Fruit fly (Drosophila melanogaster) whole organism, embryonic: ENCODE measurements around the gene Nepl9.
A peak's percentile ranks its signal among the peaks of the same experiment; 100 is the strongest.

Source experiments
- CG10431 ChIP-seq: fragments of 200-800 bp; sonication (Bioruptor generic); optimal IDR thresholded peaks from 3 replicates; lab custom pipeline; 2018; ENCODE audit warnings: missing biosample characterization, mild to moderate bottlenecking, missing genetic modification characterization
- CG10462 ChIP-seq: fragments of 200-800 bp; sonication (Bioruptor generic); optimal IDR thresholded peaks from 2 replicates; lab custom pipeline; 2016; ENCODE audit warnings: missing biosample characterization, missing genetic modification characterization
- CG18476 ChIP-seq: fragments of 200-800 bp; sonication (Bioruptor generic); optimal IDR thresholded peaks from 2 replicates; lab custom pipeline; 2016; ENCODE audit warnings: missing biosample characterization, mild to moderate bottlenecking, missing genetic modification characterization
- CG7963 ChIP-seq: fragments of 200-800 bp; sonication (Bioruptor generic); IDR thresholded peaks from 3 replicates; pipeline ENCODE4 v1.3.6; 2022; ENCODE audit warnings: missing biosample characterization, missing genetic modification characterization; ENCODE audit not compliant: partially characterized antibody
- CG9876 ChIP-seq: fragments of 200-800 bp; sonication (Bioruptor generic); optimal IDR thresholded peaks from 2 replicates; lab custom pipeline; 2016; ENCODE audit warnings: missing biosample characterization, missing genetic modification characterization
- Drgx ChIP-seq: fragments of 200-800 bp; sonication (Bioruptor generic); IDR thresholded peaks from 2 replicates; pipeline ENCODE4 v1.3.6; 2022; ENCODE audit warnings: missing biosample characterization, missing genetic modification characterization
- Gug ChIP-seq: fragments of 200-800 bp; sonication (Bioruptor generic); IDR thresholded peaks from 4 replicates; pipeline ENCODE4 v1.3.6; 2022; ENCODE audit warnings: missing biosample characterization, missing genetic modification characterization
- Usf ChIP-seq: fragments of 200-800 bp; sonication (Bioruptor generic); optimal IDR thresholded peaks from 2 replicates; lab custom pipeline; 2017; ENCODE audit warnings: missing genotype, missing biosample characterization, missing genetic modification characterization
- caup ChIP-seq: fragments of 200-800 bp; sonication (Bioruptor generic); optimal IDR thresholded peaks from 3 replicates; lab custom pipeline; 2017; ENCODE audit warnings: missing biosample characterization, mild to moderate bottlenecking, missing genetic modification characterization, moderate library complexity; ENCODE audit not compliant: severe bottlenecking
- danr ChIP-seq: fragments of 200-800 bp; sonication (Bioruptor generic); IDR thresholded peaks from 2 replicates; pipeline ENCODE4 v1.3.6; 2022; ENCODE audit warnings: missing biosample characterization, missing genetic modification characterization
- seq ChIP-seq: fragments of 200-800 bp; sonication (Bioruptor generic); IDR thresholded peaks from 2 replicates; pipeline ENCODE4 v1.3.6; 2022; ENCODE audit warnings: missing biosample characterization, missing genetic modification characterization
- sima ChIP-seq: fragments of 200-800 bp; sonication (Bioruptor generic); optimal IDR thresholded peaks from 2 replicates; lab custom pipeline; 2016; ENCODE audit warnings: missing biosample characterization, missing genetic modification characterization

DNA sequence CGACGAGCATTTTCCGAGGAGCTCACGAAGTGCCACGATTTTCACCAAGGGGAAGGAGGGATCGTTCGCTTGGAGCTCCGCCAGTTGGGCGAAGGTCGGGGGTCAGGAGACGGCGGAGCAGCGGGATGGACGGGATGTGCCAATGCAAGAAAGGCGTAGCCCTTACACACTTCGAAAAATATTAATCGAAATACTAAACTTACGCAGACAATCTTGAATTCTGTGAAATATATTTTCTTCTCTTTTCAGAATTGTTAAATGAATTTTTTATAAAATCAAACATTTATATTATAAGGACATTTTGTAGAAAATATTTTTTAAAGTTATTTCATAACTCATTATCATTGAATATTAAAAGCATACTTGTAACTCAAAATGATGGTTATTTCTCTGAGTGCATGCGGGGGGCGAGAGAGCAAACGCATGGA lies 31.9 kb upstream of the Nepl9 start:
- TF ChIP-seq seq (GFP tag; lab: Robert Waterston, UW) (no peak; the same call in 1 of the 2 replicates), danr (GFP tag; lab: Robert Waterston, UW) (no peak), CG9876 (GFP tag; lab: Kevin White, UChicago) (no peak), CG10431 (GFP tag; lab: Kevin White, UChicago) (no peak), CG10462 (no peak), Drgx (GFP tag; lab: Robert Waterston, UW) (peak; percentile 23; the same call in 1 of the 2 replicates), Gug (GFP tag; lab: Robert Waterston, UW) (no peak), Usf (no peak), caup (GFP tag; lab: Kevin White, UChicago) (no peak), CG7963 (GFP tag; lab: Robert Waterston, UW) (no peak), CG18476 (GFP tag; lab: Kevin White, UChicago) (no peak), sima (GFP tag; lab: Kevin White, UChicago) (no peak)
